Worm (Caenorhabditis elegans): ENCODE results near the gene AC8.3.
"Not testable (repeated sequence)": the region's sequence is repeated elsewhere in the genome, so short reads cannot be mapped to it uniquely, and the experiment has no call there.

DNA sequence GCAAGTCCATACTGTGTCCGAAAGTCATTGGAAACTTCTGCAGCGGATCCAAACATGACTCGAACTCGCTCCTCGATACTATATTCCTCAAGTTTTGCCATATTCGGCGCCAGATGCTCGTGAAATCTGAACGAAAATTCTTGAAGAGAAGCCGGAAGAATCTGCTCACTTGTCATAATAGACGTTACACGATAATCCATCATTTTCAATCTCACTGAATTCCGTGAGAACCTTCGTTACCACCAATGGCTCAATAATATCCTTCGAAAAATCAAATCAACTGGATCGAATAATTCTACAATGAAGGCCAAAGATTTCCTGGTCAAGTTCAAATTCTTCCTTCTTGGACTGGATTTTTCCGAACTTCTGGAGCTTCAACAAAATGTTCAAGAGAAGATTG is 18.1 kb downstream of the AC8.3 start, which contains the start of gene Y73B3B.1:
- not testable (repeated sequence) for TF ChIP-seq him-1, dao-5 (tag; optimal IDR thresholded peaks at IDR 0.05)

Measured in whole organism, L4/young adult.